Worm (Caenorhabditis elegans) whole organism, L3 larva: ENCODE results near the gene F07E5.13.

Experiments used
- egl-5 ChIP-seq: fragments of 150-350 bp; optimal IDR thresholded peaks from 2 replicates; lab custom pipeline; 2017; ENCODE audit warnings: missing biosample characterization, missing genetic modification reagents, missing genetic modification characterization, inconsistent platforms
- fos-1 ChIP-seq: fragments of 150-350 bp; optimal IDR thresholded peaks from 2 replicates; lab custom pipeline; 2014; ENCODE audit warnings: missing biosample characterization, missing genetic modification characterization
- hmg-11 ChIP-seq: sonication (generic microtip); optimal IDR thresholded peaks from 2 replicates; lab custom pipeline; 2016; ENCODE audit warnings: missing genetic modification characterization, missing compliant biosample characterization
- jun-1 ChIP-seq: fragments of 150-350 bp; optimal IDR thresholded peaks from 2 replicates; lab custom pipeline; 2014; ENCODE audit warnings: missing biosample characterization, missing genetic modification reagents, missing genetic modification characterization
- lin-39 ChIP-seq: fragments of 150-350 bp; optimal IDR thresholded peaks from 2 replicates; lab custom pipeline; 2018; ENCODE audit warnings: missing biosample characterization, missing genetic modification reagents, missing genetic modification characterization
- nhr-25 ChIP-seq: sonication (generic microtip); optimal IDR thresholded peaks from 2 replicates; lab custom pipeline; 2017; ENCODE audit warnings: missing biosample characterization, missing genetic modification characterization
- nhr-77 ChIP-seq: fragments of 150-350 bp; optimal IDR thresholded peaks from 2 replicates; lab custom pipeline; 2014; ENCODE audit warnings: missing biosample characterization, missing genetic modification characterization
- sea-2 ChIP-seq: fragments of 150-350 bp; sonication (generic microtip); optimal IDR thresholded peaks from 4 replicates; lab custom pipeline; 2014; ENCODE audit warnings: missing biosample characterization, missing genetic modification reagents, missing genetic modification characterization
- skn-1 ChIP-seq: fragments of 150-350 bp; optimal IDR thresholded peaks from 2 replicates; lab custom pipeline; 2014; ENCODE audit warnings: missing biosample characterization, missing genetic modification characterization
- zag-1 ChIP-seq: fragments of 150-350 bp; optimal IDR thresholded peaks from 2 replicates; lab custom pipeline; 2014; ENCODE audit warnings: missing biosample characterization, missing genetic modification characterization
- ztf-11 ChIP-seq: fragments of 150-350 bp; optimal IDR thresholded peaks from 2 replicates; lab custom pipeline; 2014; ENCODE audit warnings: missing biosample characterization, missing genetic modification characterization

ce11 chrII:2028712-2029111, 35.2 kb downstream of the F07E5.13 start, which contains the start of gene bath-1:
- TF ChIP-seq hmg-11 (tag; lab: Kevin White, UChicago): no peak
- no peak for TF ChIP-seq sea-2 (GFP tag; lab: Kevin White, UChicago)
- no peak for TF ChIP-seq zag-1 (tag; lab: Kevin White, UChicago)
- TF ChIP-seq lin-39 (tag; lab: Kevin White, UChicago): no peak
- no peak for TF ChIP-seq skn-1 (tag; lab: Kevin White, UChicago)
- no peak for TF ChIP-seq egl-5 (tag; lab: Kevin White, UChicago)
- TF ChIP-seq jun-1 (tag; lab: Kevin White, UChicago): no peak
- no peak for TF ChIP-seq ztf-11 (tag; lab: Kevin White, UChicago)
- TF ChIP-seq nhr-77 (tag; lab: Kevin White, UChicago): no peak
- no peak for TF ChIP-seq nhr-25
- no peak for TF ChIP-seq fos-1 (tag; lab: Kevin White, UChicago)
